Worm (Caenorhabditis elegans): Measurements from ENCODE around the gene T19A5.3.

Gene T19A5.3

DNA sequence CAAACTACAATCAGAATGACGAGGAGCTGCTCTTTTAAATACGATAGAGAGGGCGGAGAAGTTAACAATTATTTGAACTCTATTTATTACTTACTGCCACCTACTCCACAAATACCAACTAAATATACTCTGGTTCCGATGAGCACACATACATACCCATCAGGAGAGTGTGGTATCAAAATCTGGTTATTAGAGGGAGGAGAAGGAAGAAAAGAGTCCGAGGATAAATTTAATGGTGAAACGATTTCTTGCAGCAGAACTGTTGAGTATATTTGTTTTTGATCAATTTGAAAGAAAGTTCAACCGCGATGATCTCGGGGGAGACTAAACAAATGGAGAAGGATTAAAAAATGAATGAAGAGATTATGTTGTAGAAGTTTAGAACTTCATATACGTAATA, 14.9 kb downstream of the T19A5.3 start, which contains the start of gene H14N18.4:
H14N18.4 (minus strand) TSS at position 12 of the 400 bp plus-strand sequence.
- TF ChIP-seq flh-1 (GFP tag; optimal IDR thresholded peaks at IDR 0.05), result no peak
- no peak for TF ChIP-seq bed-3 (GFP tag; optimal IDR thresholded peaks at IDR 0.05)
- no peak for TF ChIP-seq hlh-1 (tag; optimal IDR thresholded peaks at IDR 0.05)
- TF ChIP-seq unc-120 (tag; optimal IDR thresholded peaks at IDR 0.05; ENCODE audit: poor library complexity, severe bottlenecking), result no peak
- no peak for TF ChIP-seq snpc-4 (tag; optimal IDR thresholded peaks at IDR 0.05)
- no peak for TF ChIP-seq mep-1 (tag; optimal IDR thresholded peaks at IDR 0.05)
- TF ChIP-seq nhr-12 (tag; optimal IDR thresholded peaks at IDR 0.05), result no peak
- TF ChIP-seq drap-1 (GFP tag; optimal IDR thresholded peaks at IDR 0.05), result no peak
- TF ChIP-seq sem-2 (GFP tag; optimal IDR thresholded peaks at IDR 0.05), result no peak
- no peak for TF ChIP-seq sptf-1 (tag; optimal IDR thresholded peaks at IDR 0.05)
- TF ChIP-seq lin-13 (tag; optimal IDR thresholded peaks at IDR 0.05), result no peak
- no peak for TF ChIP-seq unc-39 (tag; optimal IDR thresholded peaks at IDR 0.05)
- no peak for TF ChIP-seq ham-2 (GFP tag; optimal IDR thresholded peaks at IDR 0.05)
- TF ChIP-seq lin-32 (GFP tag; optimal IDR thresholded peaks at IDR 0.05), result no peak
- TF ChIP-seq cnd-1 (tag; optimal IDR thresholded peaks at IDR 0.05), result no peak
- no peak for TF ChIP-seq elt-1 (tag; optimal IDR thresholded peaks at IDR 0.05; ENCODE audit: borderline replicate concordance, insufficient read depth)
- TF ChIP-seq nhr-237 (tag; optimal IDR thresholded peaks at IDR 0.05), result no peak
- no peak for TF ChIP-seq ceh-39 (tag; optimal IDR thresholded peaks at IDR 0.05)
- no peak for TF ChIP-seq ceh-43 (GFP tag; optimal IDR thresholded peaks at IDR 0.05)

DNA sequence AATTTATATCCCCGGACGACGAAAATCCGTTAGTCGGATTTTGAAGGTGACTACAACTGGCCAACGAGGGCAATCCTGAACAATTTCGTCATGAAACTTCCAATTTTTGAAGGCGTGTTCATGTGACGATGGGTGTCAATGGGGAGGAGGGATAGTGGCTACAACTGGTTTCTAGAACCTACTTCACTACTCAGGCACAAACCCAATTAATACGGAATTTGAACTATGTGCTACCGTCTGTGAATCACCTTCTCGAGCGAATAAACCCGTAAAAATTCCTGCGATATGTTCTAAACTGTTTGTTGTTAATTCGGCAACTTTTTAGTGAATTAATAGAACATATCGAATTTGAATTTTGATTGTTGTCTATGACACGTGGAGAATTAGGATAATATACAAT, 16.1 kb downstream of the T19A5.3 start:
- TF ChIP-seq pha-4 (tag; optimal IDR thresholded peaks at IDR 0.05) (no peak), M03D4.4 (tag; optimal IDR thresholded peaks at IDR 0.05) (no peak), nhr-28 (tag; optimal IDR thresholded peaks at IDR 0.05) (no peak), lin-32 (GFP tag; optimal IDR thresholded peaks at IDR 0.05) (no peak), hlh-1 (tag; optimal IDR thresholded peaks at IDR 0.05) (no peak), lin-13 (tag; optimal IDR thresholded peaks at IDR 0.05) (no peak)

- no peak for TF ChIP-seq mab-5 (tag; optimal IDR thresholded peaks at IDR 0.05)
- peak; percentile 2 for TF ChIP-seq hlh-1 (tag; optimal IDR thresholded peaks at IDR 0.05)
These were observed 21.1 kb downstream of the T19A5.3 start, which contains the start of gene ttr-47 for ce11 chrV:8922781-8923180. TSS of gene ttr-47 (plus strand) at chrV:8923088.

DNA sequence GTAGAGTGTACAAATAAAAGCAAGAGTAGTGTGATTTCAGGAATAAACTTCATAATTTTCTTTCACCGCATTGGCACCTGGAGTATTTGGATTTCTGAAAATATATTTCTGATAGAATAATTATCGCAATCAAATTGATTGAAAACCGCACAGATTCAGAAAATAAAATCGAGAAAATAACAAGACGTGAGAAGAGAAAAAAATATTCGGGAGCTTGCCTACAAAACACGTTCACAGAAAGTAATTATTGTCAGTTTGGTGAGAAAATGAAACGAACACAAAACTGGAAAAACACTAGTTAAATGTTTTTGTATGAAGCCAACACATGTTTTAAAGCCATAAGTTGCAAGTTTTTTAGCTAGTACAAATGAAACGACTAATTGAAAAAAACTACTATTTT, 29.9 kb downstream of the T19A5.3 start, which contains the start of gene mod-1:
mod-1 (minus strand) TSS at position 101 of the 400 bp plus-strand sequence.
- TF ChIP-seq nhr-2 (tag; optimal IDR thresholded peaks at IDR 0.05) (no peak), ceh-39 (tag; optimal IDR thresholded peaks at IDR 0.05) (no peak), drap-1 (GFP tag; optimal IDR thresholded peaks at IDR 0.05) (no peak), nhr-237 (tag; optimal IDR thresholded peaks at IDR 0.05) (no peak), ceh-43 (GFP tag; optimal IDR thresholded peaks at IDR 0.05) (no peak), pha-4 (tag; optimal IDR thresholded peaks at IDR 0.05) (no peak), snpc-4 (tag; optimal IDR thresholded peaks at IDR 0.05) (no peak), mls-2 (tag; optimal IDR thresholded peaks at IDR 0.05) (no peak), lsy-2 (tag; optimal IDR thresholded peaks at IDR 0.05) (no peak), ceh-83 (GFP tag; optimal IDR thresholded peaks at IDR 0.05) (no peak), nhr-76 (tag; optimal IDR thresholded peaks at IDR 0.05) (no peak), sem-2 (GFP tag; optimal IDR thresholded peaks at IDR 0.05) (no peak), nhr-12 (tag; optimal IDR thresholded peaks at IDR 0.05) (no peak), zip-8 (tag; optimal IDR thresholded peaks at IDR 0.05) (no peak)

DNA sequence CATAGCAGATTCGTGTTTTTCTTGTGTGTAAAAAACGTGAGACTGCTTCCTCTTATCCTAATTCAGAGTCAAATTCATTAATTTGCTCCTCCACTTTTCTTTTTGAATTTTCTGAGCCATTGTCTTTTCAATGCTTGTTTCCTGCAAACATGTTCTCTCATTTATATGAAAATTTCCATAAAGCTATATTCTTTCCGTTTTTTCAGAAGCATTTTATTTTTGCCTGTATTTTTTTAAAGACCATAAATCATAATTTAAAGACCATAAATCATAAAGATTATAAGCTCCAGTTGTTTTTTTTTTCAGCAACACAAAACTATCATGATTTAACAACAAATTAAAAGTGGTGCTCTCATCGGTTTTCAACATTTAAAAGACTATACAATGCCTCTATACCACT, 37.0 kb downstream of the T19A5.3 start, which contains the start of gene frpr-11:
frpr-11 (plus strand) TSS at position 301 of the 400 bp plus-strand sequence.
- TF ChIP-seq nhr-2 (tag; optimal IDR thresholded peaks at IDR 0.05) (no peak), nhr-76 (tag; optimal IDR thresholded peaks at IDR 0.05) (no peak), sptf-1 (tag; optimal IDR thresholded peaks at IDR 0.05) (no peak), nhr-28 (tag; optimal IDR thresholded peaks at IDR 0.05) (no peak), ceh-43 (GFP tag; optimal IDR thresholded peaks at IDR 0.05) (no peak), unc-62 (GFP tag; optimal IDR thresholded peaks at IDR 0.05) (no peak), mls-2 (tag; optimal IDR thresholded peaks at IDR 0.05) (no peak), pha-4 (tag; optimal IDR thresholded peaks at IDR 0.05) (no peak), elt-3 (tag; optimal IDR thresholded peaks at IDR 0.05) (no peak), zip-8 (tag; optimal IDR thresholded peaks at IDR 0.05) (no peak)

Measured in whole organism, mixed stage, embryonic.